Worm (Caenorhabditis elegans): ENCODE data around the gene K05F1.10.

- TF ChIP-seq nhr-28 (tag; optimal IDR thresholded peaks at IDR 0.05): no peak
- no peak for TF ChIP-seq cnd-1 (tag; optimal IDR thresholded peaks at IDR 0.05)
- TF ChIP-seq unc-62 (GFP tag; optimal IDR thresholded peaks at IDR 0.05): no peak
- TF ChIP-seq elt-3 (tag; optimal IDR thresholded peaks at IDR 0.05): no peak
- no peak for TF ChIP-seq blmp-1 (tag; optimal IDR thresholded peaks at IDR 0.05)
- no peak for TF ChIP-seq nhr-12 (tag; optimal IDR thresholded peaks at IDR 0.05)
- TF ChIP-seq drap-1 (GFP tag; optimal IDR thresholded peaks at IDR 0.05): no peak
- no peak for TF ChIP-seq nhr-2 (tag; optimal IDR thresholded peaks at IDR 0.05)
Observed at ce11 chrII:5774879-5775278, 30.4 kb downstream of the K05F1.10 start.

All from whole organism, mixed stage, embryonic.